Fruit fly (Drosophila melanogaster) whole organism, pupa: Measurements from ENCODE around the gene Cp7Fb.
A peak's percentile ranks its signal among the peaks of the same experiment; 100 is the strongest.

Source experiments
- CG13204 ChIP-seq: fragments of 200-800 bp; sonication (Bioruptor generic); optimal IDR thresholded peaks from 2 replicates; lab custom pipeline; 2018; ENCODE audit warnings: missing biosample characterization, mild to moderate bottlenecking, missing genetic modification characterization, moderate library complexity
- CG34367 ChIP-seq: fragments of 200-800 bp; sonication (Bioruptor generic); optimal IDR thresholded peaks from 2 replicates; lab custom pipeline; 2018; ENCODE audit warnings: missing biosample characterization, mild to moderate bottlenecking, missing genetic modification characterization
- CG8301 ChIP-seq: fragments of 200-800 bp; sonication (Bioruptor generic); optimal IDR thresholded peaks from 2 replicates; lab custom pipeline; 2018; ENCODE audit warnings: missing biosample characterization, mild to moderate bottlenecking, missing genetic modification characterization
- D1 ChIP-seq: fragments of 200-800 bp; sonication (Bioruptor generic); optimal IDR thresholded peaks from 2 replicates; lab custom pipeline; 2018; ENCODE audit warnings: missing biosample characterization, mild to moderate bottlenecking, missing genetic modification characterization, moderate library complexity
- EcR ChIP-seq: fragments of 200-800 bp; sonication (Bioruptor generic); optimal IDR thresholded peaks from 3 replicates; lab custom pipeline; 2019; ENCODE audit warnings: missing biosample characterization, missing genetic modification characterization, mild to moderate bottlenecking, moderate library complexity, missing genetic modification reagents
- Ets98B ChIP-seq: fragments of 200-800 bp; sonication (Bioruptor generic); IDR thresholded peaks from 2 replicates; pipeline ENCODE4 v1.3.6; 2022; ENCODE audit warnings: missing biosample characterization, missing genetic modification characterization

dm6 chrX:8492849-8493248 is 19.2 kb downstream of the Cp7Fb start:
- TF ChIP-seq EcR (GFP tag; lab: Kevin White, UChicago), result no peak
- TF ChIP-seq CG8301 (tag; lab: Kevin White, UChicago), result peak; percentile 72
- peak; percentile 65 for TF ChIP-seq CG34367 (tag; lab: Kevin White, UChicago)
- TF ChIP-seq CG13204, result no peak
- no peak for TF ChIP-seq D1 (tag; lab: Kevin White, UChicago)
- peak; percentile 92 for TF ChIP-seq Ets98B (GFP tag; lab: Robert Waterston, UW)
